Fruit fly (Drosophila melanogaster): ENCODE measurements around the gene Hn.

DNA sequence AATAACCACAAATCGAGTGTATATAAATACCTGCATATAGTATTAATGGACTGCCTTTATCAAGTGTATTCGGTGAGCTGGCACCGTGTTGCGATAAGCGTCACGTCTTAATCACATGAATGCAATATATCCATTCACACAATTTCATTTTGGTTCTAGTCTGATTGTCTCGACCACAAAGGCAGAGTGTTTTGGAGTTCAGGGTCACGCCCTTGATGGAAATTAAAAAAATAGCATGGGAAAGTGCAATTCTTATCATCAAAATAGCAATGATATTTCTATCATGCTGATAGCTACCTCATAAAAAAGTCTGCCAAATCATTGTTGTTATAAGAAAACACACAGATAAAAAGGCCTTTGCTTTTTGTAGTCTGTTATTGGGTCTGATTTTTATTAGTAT, 32.5 kb downstream of the Hn start:
- TF ChIP-seq cic (GFP tag; optimal IDR thresholded peaks at IDR 0.05) (peak; percentile 77), pad (GFP tag; optimal IDR thresholded peaks at IDR 0.05) (no peak), cnc (optimal IDR thresholded peaks at IDR 0.05) (no peak), CG1620 (GFP tag; optimal IDR thresholded peaks at IDR 0.05) (no peak), bab1 (GFP tag; optimal IDR thresholded peaks at IDR 0.05) (no peak), tj (GFP tag; optimal IDR thresholded peaks at IDR 0.05) (no peak), CG12768 (GFP tag; optimal IDR thresholded peaks at IDR 0.05) (no peak), Mnt (GFP tag; optimal IDR thresholded peaks at IDR 0.05) (no peak), CG7045 (GFP tag; optimal IDR thresholded peaks at IDR 0.05) (no peak), ovo (GFP tag; optimal IDR thresholded peaks at IDR 0.05) (no peak), Clk (GFP tag; optimal IDR thresholded peaks at IDR 0.05) (no peak), Hr96 (GFP tag; optimal IDR thresholded peaks at IDR 0.05) (no peak), CG14711 (tag; optimal IDR thresholded peaks at IDR 0.05) (no peak)
